Worm (Caenorhabditis elegans) whole organism, L3 larva: ENCODE data around the gene T25D1.1.

ENCODE experiments used
- aly-2 ChIP-seq: fragments of 150-350 bp; optimal IDR thresholded peaks from 2 replicates; lab custom pipeline; 2014; ENCODE audit warnings: missing biosample characterization, missing genetic modification characterization
- ama-1 ChIP-seq: fragments of 150-350 bp; optimal IDR thresholded peaks from 2 replicates; lab custom pipeline; 2018
- ceh-16 ChIP-seq: sonication (generic microtip); optimal IDR thresholded peaks from 2 replicates; lab custom pipeline; 2017; ENCODE audit warnings: missing biosample characterization, missing genetic modification characterization
- ceh-28 ChIP-seq: fragments of 150-350 bp; optimal IDR thresholded peaks from 2 replicates; lab custom pipeline; 2014; ENCODE audit warnings: missing biosample characterization, missing genetic modification reagents, missing genetic modification characterization
- ceh-82 ChIP-seq: fragments of 150-350 bp; optimal IDR thresholded peaks from 2 replicates; lab custom pipeline; 2014; ENCODE audit warnings: missing biosample characterization, missing genetic modification characterization
- ceh-9 ChIP-seq: sonication (generic microtip); optimal IDR thresholded peaks from 2 replicates; lab custom pipeline; 2018; ENCODE audit warnings: missing biosample characterization, missing genetic modification characterization
- daf-12 ChIP-seq: fragments of 150-350 bp; optimal IDR thresholded peaks from 2 replicates; lab custom pipeline; 2014; ENCODE audit warnings: missing biosample characterization, missing genetic modification reagents, missing genetic modification characterization
- egl-27 ChIP-seq: sonication (generic microtip); optimal IDR thresholded peaks from 4 replicates; lab custom pipeline; 2017; ENCODE audit warnings: missing biosample characterization, missing genetic modification reagents, missing genetic modification characterization
- egl-5 ChIP-seq: fragments of 150-350 bp; optimal IDR thresholded peaks from 2 replicates; lab custom pipeline; 2017; ENCODE audit warnings: missing biosample characterization, missing genetic modification reagents, missing genetic modification characterization, inconsistent platforms
- elt-1 ChIP-seq: fragments of 150-350 bp; optimal IDR thresholded peaks from 2 replicates; lab custom pipeline; 2014; ENCODE audit warnings: missing biosample characterization, missing genetic modification characterization
- elt-2 ChIP-seq: sonication (generic microtip); optimal IDR thresholded peaks from 2 replicates; lab custom pipeline; 2016; ENCODE audit warnings: missing genetic modification reagents, mild to moderate bottlenecking, missing genetic modification characterization, missing compliant biosample characterization
- elt-3 ChIP-seq, 3 experiments: fragments of 150-350 bp in 1 of 3; sonication (generic microtip) in 2 of 3; optimal IDR thresholded peaks; 2 replicates in 2 of 3; 4 replicates in 1 of 3; lab custom pipeline; 2014 to 2017; ENCODE audit warnings: missing biosample characterization in 3 of 3, missing genetic modification characterization in 3 of 3
- eor-1 ChIP-seq, 2 experiments: fragments of 150-350 bp; optimal IDR thresholded peaks; 2 replicates each; lab custom pipeline; 2014 to 2018; ENCODE audit warnings: missing biosample characterization in 2 of 2, missing genetic modification characterization in 2 of 2
- fkh-10 ChIP-seq: sonication (generic microtip); optimal IDR thresholded peaks from 2 replicates; lab custom pipeline; 2017; ENCODE audit warnings: missing biosample characterization, missing genetic modification reagents, missing genetic modification characterization
- hmg-11 ChIP-seq: sonication (generic microtip); optimal IDR thresholded peaks from 2 replicates; lab custom pipeline; 2016; ENCODE audit warnings: missing genetic modification characterization, missing compliant biosample characterization
- lin-39 ChIP-seq: fragments of 150-350 bp; optimal IDR thresholded peaks from 2 replicates; lab custom pipeline; 2018; ENCODE audit warnings: missing biosample characterization, missing genetic modification reagents, missing genetic modification characterization
- nfya-1 ChIP-seq: sonication (generic microtip); optimal IDR thresholded peaks from 2 replicates; lab custom pipeline; 2017; ENCODE audit warnings: missing genetic modification characterization, mild to moderate bottlenecking, missing compliant biosample characterization, antibody characterized with exemption, moderate library complexity; ENCODE audit not compliant: insufficient read depth
- nhr-11 ChIP-seq: fragments of 150-350 bp; optimal IDR thresholded peaks from 2 replicates; lab custom pipeline; 2014; ENCODE audit warnings: missing biosample characterization, missing genetic modification characterization
- nhr-12 ChIP-seq: fragments of 150-350 bp; optimal IDR thresholded peaks from 2 replicates; lab custom pipeline; 2014; ENCODE audit warnings: missing biosample characterization, missing genetic modification characterization
- nhr-23 ChIP-seq: fragments of 150-350 bp; optimal IDR thresholded peaks from 2 replicates; lab custom pipeline; 2014; ENCODE audit warnings: missing biosample characterization, missing genetic modification reagents, missing genetic modification characterization
- nhr-237 ChIP-seq: fragments of 150-350 bp; optimal IDR thresholded peaks from 2 replicates; lab custom pipeline; 2014; ENCODE audit warnings: missing biosample characterization, missing genetic modification characterization
- nhr-25 ChIP-seq: sonication (generic microtip); optimal IDR thresholded peaks from 2 replicates; lab custom pipeline; 2017; ENCODE audit warnings: missing biosample characterization, missing genetic modification characterization
- nhr-28 ChIP-seq: fragments of 150-350 bp; optimal IDR thresholded peaks from 2 replicates; lab custom pipeline; 2014; ENCODE audit warnings: missing biosample characterization, missing genetic modification characterization
- nhr-43 ChIP-seq: sonication (generic microtip); optimal IDR thresholded peaks from 2 replicates; lab custom pipeline; 2016; ENCODE audit warnings: mild to moderate bottlenecking, missing genetic modification characterization, missing compliant biosample characterization; ENCODE audit not compliant: poor library complexity, severe bottlenecking
- nhr-67 ChIP-seq: fragments of 150-350 bp; optimal IDR thresholded peaks from 2 replicates; lab custom pipeline; 2014; ENCODE audit warnings: missing biosample characterization, missing genetic modification characterization
- nhr-76 ChIP-seq: fragments of 150-350 bp; sonication (generic microtip); optimal IDR thresholded peaks from 5 replicates; lab custom pipeline; 2014; ENCODE audit warnings: missing biosample characterization, missing genetic modification characterization
- nhr-77 ChIP-seq: fragments of 150-350 bp; optimal IDR thresholded peaks from 2 replicates; lab custom pipeline; 2014; ENCODE audit warnings: missing biosample characterization, missing genetic modification characterization
- pha-4 ChIP-seq: fragments of 150-350 bp; optimal IDR thresholded peaks from 2 replicates; lab custom pipeline; 2014; ENCODE audit warnings: missing biosample characterization, missing genetic modification reagents, missing genetic modification characterization
- pqm-1 ChIP-seq: fragments of 150-350 bp; optimal IDR thresholded peaks from 2 replicates; lab custom pipeline; 2017; ENCODE audit warnings: missing biosample characterization, missing genetic modification characterization, inconsistent platforms
- sea-2 ChIP-seq: fragments of 150-350 bp; sonication (generic microtip); optimal IDR thresholded peaks from 4 replicates; lab custom pipeline; 2014; ENCODE audit warnings: missing biosample characterization, missing genetic modification reagents, missing genetic modification characterization
- snpc-4 ChIP-seq: fragments of 150-350 bp; optimal IDR thresholded peaks from 2 replicates; lab custom pipeline; 2014; ENCODE audit warnings: missing biosample characterization, missing genetic modification characterization
- tbx-2 ChIP-seq: sonication (generic microtip); optimal IDR thresholded peaks from 2 replicates; lab custom pipeline; 2016; ENCODE audit warnings: mild to moderate bottlenecking, missing genetic modification characterization, missing compliant biosample characterization
- unc-62 ChIP-seq: fragments of 150-350 bp; sonication (generic microtip); optimal IDR thresholded peaks from 4 replicates; lab custom pipeline; 2014; ENCODE audit warnings: missing biosample characterization, missing genetic modification reagents, missing genetic modification characterization
- ztf-11 ChIP-seq: fragments of 150-350 bp; optimal IDR thresholded peaks from 2 replicates; lab custom pipeline; 2014; ENCODE audit warnings: missing biosample characterization, missing genetic modification characterization
- ztf-4 ChIP-seq: fragments of 150-350 bp; optimal IDR thresholded peaks from 2 replicates; lab custom pipeline; 2014; ENCODE audit warnings: missing biosample characterization, missing genetic modification characterization

Gene T25D1.1

DNA sequence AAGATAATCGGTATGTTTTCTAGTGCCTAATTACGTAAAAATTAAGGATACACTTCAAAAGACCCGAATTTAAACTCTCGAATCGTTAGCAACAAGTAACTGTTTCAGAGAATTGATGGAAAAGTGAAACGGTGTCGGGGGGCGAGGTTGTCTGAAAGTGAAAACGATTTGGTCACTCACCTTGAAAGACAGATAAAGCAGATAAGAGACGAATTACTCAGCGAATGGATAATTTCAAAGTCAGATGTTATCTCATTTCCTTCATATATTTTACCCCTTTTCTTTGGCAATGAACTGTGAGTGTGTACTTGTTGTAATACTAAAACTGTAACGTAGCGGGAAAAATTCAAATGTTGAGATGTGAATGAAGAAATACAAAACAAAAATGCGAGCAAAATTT is 36.1 kb downstream of the T25D1.1 start:
- TF ChIP-seq pha-4 (tag; lab: Kevin White, UChicago) (no peak), nhr-25 (peak; percentile 94), nhr-11 (tag; lab: Kevin White, UChicago) (no peak), elt-1 (tag; lab: Kevin White, UChicago) (peak; percentile 96), eor-1 (tag; optimal IDR thresholded peaks at IDR 0.05; lab: Kevin White, UChicago) (no peak), ama-1 (lab: Kevin White, UChicago) (no peak), pqm-1 (tag; lab: Kevin White, UChicago) (no peak), nhr-237 (tag; lab: Kevin White, UChicago) (no peak)

DNA sequence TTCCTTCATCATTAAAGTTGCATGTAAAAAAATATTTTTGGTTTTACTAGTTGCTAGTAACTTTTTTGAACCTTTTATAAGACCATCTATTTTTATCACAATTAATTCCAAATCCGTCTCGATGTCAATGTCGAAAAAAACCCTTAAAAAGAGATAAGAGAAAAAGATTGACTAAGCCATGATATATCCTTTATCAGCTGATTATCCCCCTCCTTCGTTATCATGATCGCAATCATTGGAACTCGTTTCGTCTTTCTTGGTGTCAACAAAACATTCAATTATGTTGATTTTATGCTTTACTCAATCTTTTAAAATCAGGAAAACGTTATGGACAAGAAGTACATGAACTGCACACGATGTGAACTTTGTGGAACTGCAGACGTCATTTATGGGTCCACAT is 38.5 kb downstream of the T25D1.1 start, which contains the start of gene K08B5.1:
TSS of gene K08B5.1 (plus strand) at position 318 of the 400 bp plus-strand sequence.
- TF ChIP-seq nhr-23 (tag; lab: Kevin White, UChicago) (peak; percentile 0), nhr-43 (tag; lab: Kevin White, UChicago) (peak; percentile 57), ceh-9 (tag; lab: Kevin White, UChicago) (no peak)

- no peak for TF ChIP-seq nhr-67 (tag; lab: Kevin White, UChicago)
- peak; percentile 14 for TF ChIP-seq nfya-1
- no peak for TF ChIP-seq aly-2
- no peak for TF ChIP-seq ceh-82 (tag; lab: Kevin White, UChicago)
- no peak for TF ChIP-seq nhr-77 (tag; lab: Kevin White, UChicago)
- no peak for TF ChIP-seq nhr-12 (tag; lab: Kevin White, UChicago)
- peak; percentile 58 for TF ChIP-seq pha-4 (tag; lab: Kevin White, UChicago)
- TF ChIP-seq nhr-25: peak; percentile 48
- no peak for TF ChIP-seq ztf-4 (tag; lab: Kevin White, UChicago)
- no peak for TF ChIP-seq sea-2
- no peak for TF ChIP-seq nhr-76
- no peak for TF ChIP-seq ztf-11 (tag; lab: Kevin White, UChicago)
- peak; percentile 1 for TF ChIP-seq hmg-11 (tag; lab: Kevin White, UChicago)
- TF ChIP-seq elt-2 (tag; lab: Kevin White, UChicago): peak; percentile 19
- TF ChIP-seq nhr-23 (tag; lab: Kevin White, UChicago): no peak
- no peak for TF ChIP-seq ceh-16
- TF ChIP-seq nhr-28 (tag; lab: Kevin White, UChicago): no peak
- no peak for TF ChIP-seq ama-1 (lab: Kevin White, UChicago)
- TF ChIP-seq elt-3 (tag; optimal IDR thresholded peaks at IDR 0.05; lab: Kevin White, UChicago): no peak
- TF ChIP-seq, all 47 proteins: peak for 5
These were observed 39.2 kb downstream of the T25D1.1 start for ce11 chrX:16558776-16559175.

DNA sequence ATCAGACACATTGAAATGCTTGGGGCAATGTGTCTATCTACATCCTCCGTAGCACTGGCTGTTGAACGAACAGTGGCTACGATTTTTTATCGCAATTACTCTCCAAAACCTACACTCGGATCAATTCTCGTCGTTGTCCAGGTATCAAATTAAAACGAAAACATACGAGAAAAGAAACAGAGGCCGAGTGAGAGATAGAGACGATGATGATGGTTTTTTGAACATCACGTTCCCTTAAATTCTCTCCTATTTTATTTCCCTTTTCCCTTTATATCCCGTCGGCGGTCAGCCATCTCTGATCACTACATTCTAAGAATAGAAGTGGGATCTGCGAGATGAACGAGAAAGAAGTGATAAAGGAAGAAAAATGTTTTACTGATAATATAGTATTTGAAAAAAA is 39.8 kb downstream of the T25D1.1 start:
- TF ChIP-seq lin-39 (tag; lab: Kevin White, UChicago): no peak
- TF ChIP-seq nhr-25: no peak
- TF ChIP-seq daf-12 (tag; lab: Kevin White, UChicago): no peak
- TF ChIP-seq snpc-4: no peak
- TF ChIP-seq sea-2: no peak
- peak; percentile 54 for TF ChIP-seq nhr-23 (tag; lab: Kevin White, UChicago)
- TF ChIP-seq nhr-43 (tag; lab: Kevin White, UChicago): peak; percentile 7
- no peak for TF ChIP-seq elt-3 (tag; optimal IDR thresholded peaks at IDR 0.05; lab: Kevin White, UChicago)
- TF ChIP-seq ceh-82 (tag; lab: Kevin White, UChicago): no peak
- no peak for TF ChIP-seq tbx-2 (tag; lab: Kevin White, UChicago)
- TF ChIP-seq, all 47 proteins: peak for 2

ce11 chrX:16560895-16561294 is 41.3 kb downstream of the T25D1.1 start:
- TF ChIP-seq nhr-25 (peak; percentile 40), unc-62 (GFP tag; lab: Kevin White, UChicago) (no peak)
- TF ChIP-seq, all 47 proteins: peak for 1

ce11 chrX:16564515-16565285 is 45.1 kb downstream of the T25D1.1 start:
- TF ChIP-seq fkh-10 (GFP tag; lab: Kevin White, UChicago) (peak; percentile 70), unc-62 (GFP tag; lab: Kevin White, UChicago) (no peak), egl-5 (tag; lab: Kevin White, UChicago) (no peak), egl-27 (tag; lab: Kevin White, UChicago) (no peak), nhr-67 (tag; lab: Kevin White, UChicago) (no peak), snpc-4 (peak; percentile 88), ceh-28 (no peak), nhr-76 (no peak)
